Fruit fly (Drosophila melanogaster): ENCODE data around the gene CG1265.

dm6 chr3L:4233603-4234277 is 20.8 kb upstream of the CG1265 start:
- TF ChIP-seq fd59A (GFP tag; optimal IDR thresholded peaks at IDR 0.05) (no peak), Smox (GFP tag; optimal IDR thresholded peaks at IDR 0.05) (no peak), Gug (GFP tag; IDR thresholded peaks at IDR 0.05) (no peak)

Measured in whole organism, prepupa.